Fruit fly (Drosophila melanogaster) whole organism, prepupa: ENCODE measurements around the gene dop.

Source experiments
- CG10669 ChIP-seq: fragments of 200-800 bp; sonication (Bioruptor generic); optimal IDR thresholded peaks from 3 replicates; lab custom pipeline; 2018; ENCODE audit warnings: missing biosample characterization, mild to moderate bottlenecking, missing genetic modification characterization, moderate library complexity
- Ets96B ChIP-seq: fragments of 200-800 bp; optimal IDR thresholded peaks from 2 replicates; lab custom pipeline; 2019; ENCODE audit warnings: missing biosample characterization, mild to moderate bottlenecking, missing genetic modification characterization, moderate library complexity

- TF ChIP-seq Ets96B: no peak
- TF ChIP-seq CG10669 (GFP tag; lab: Kevin White, UChicago): no peak
Observed at dm6 chr3L:15539903-15540409, 25.9 kb upstream of the dop start.
